Worm (Caenorhabditis elegans): Measurements from ENCODE around the gene hlh-6.

DNA sequence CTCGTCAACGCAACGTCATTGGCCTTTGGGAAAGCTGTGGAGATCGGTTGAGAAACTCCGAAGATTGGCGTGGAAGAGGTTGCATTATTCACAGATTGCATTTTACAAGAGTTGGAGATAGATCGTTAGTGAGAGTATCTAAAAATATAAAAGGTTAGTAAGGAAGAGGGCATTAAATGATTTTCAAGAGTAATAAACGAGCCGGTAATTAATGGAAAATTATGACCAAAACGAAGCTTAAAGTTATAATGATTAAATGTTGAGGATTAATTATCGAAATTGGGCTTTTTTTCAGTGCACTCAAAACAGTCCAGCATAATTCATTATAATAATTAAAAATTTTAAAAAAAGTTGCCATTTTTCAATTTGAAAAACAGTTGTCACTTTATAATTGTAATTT lies 5.3 kb downstream of the hlh-6 start, which contains the start of gene pap-2:
- TF ChIP-seq fos-1 (tag; optimal IDR thresholded peaks at IDR 0.05) (no peak), mdl-1 (tag; optimal IDR thresholded peaks at IDR 0.05) (no peak), R02D3.7 (tag; optimal IDR thresholded peaks at IDR 0.05) (no peak), nhr-25 (tag; optimal IDR thresholded peaks at IDR 0.05) (no peak), nhr-12 (tag; optimal IDR thresholded peaks at IDR 0.05) (no peak), snpc-4 (tag; optimal IDR thresholded peaks at IDR 0.05) (no peak), nhr-77 (tag; optimal IDR thresholded peaks at IDR 0.05) (no peak), nhr-237 (tag; optimal IDR thresholded peaks at IDR 0.05) (no peak)

Measured in whole organism, L2 larva.